Worm (Caenorhabditis elegans): ENCODE results near the gene gei-1.

DNA sequence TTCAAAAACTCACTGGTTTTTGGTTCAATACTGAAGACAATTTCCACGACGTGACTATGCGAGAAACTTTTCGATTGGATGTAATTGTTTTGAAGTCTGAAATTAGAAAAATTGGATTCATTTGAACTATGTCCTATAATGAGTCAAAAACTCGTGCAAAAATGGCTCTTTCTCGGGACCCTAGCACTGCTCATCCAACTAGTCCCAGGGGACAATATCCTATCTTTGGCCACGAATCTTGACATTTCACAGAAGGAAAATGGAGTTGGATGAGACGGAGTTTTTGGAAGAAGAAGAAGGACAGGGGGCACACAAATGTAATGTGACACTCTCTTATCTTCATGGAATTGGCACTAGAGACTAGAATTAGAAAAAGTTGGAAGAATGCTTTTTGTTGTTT lies 37.2 kb downstream of the gei-1 start:
- TF ChIP-seq F49E8.2 (tag; optimal IDR thresholded peaks at IDR 0.05; ENCODE audit: borderline replicate concordance) (no peak), F26F4.8 (GFP tag; conservative IDR thresholded peaks at IDR 0.05) (no peak), zfp-3 (GFP tag; conservative IDR thresholded peaks at IDR 0.05) (no peak)

Data from whole organism, L4 larva.